Worm (Caenorhabditis elegans): ENCODE results near the gene cri-3.

The cri-3 gene

ce11 chrIII:3351672-3352071, 44.5 kb upstream of the cri-3 start:
- TF ChIP-seq unc-130 (tag; optimal IDR thresholded peaks at IDR 0.05) (no peak), sup-37 (GFP tag; optimal IDR thresholded peaks at IDR 0.05) (no peak), nhr-85 (tag) (peak; percentile 82), swsn-7 (tag; optimal IDR thresholded peaks at IDR 0.05) (no peak), mdl-1 (tag; optimal IDR thresholded peaks at IDR 0.05) (no peak), fos-1 (tag; optimal IDR thresholded peaks at IDR 0.05) (no peak), efl-3 (GFP tag; optimal IDR thresholded peaks at IDR 0.05) (no peak), mep-1 (tag; optimal IDR thresholded peaks at IDR 0.05) (peak; percentile 30), lin-14 (GFP tag; optimal IDR thresholded peaks at IDR 0.05) (peak; percentile 74), nhr-47 (tag; optimal IDR thresholded peaks at IDR 0.05) (no peak), nhr-71 (tag; optimal IDR thresholded peaks at IDR 0.05) (no peak), irx-1 (tag; optimal IDR thresholded peaks at IDR 0.05) (no peak), C34B4.2 (tag; optimal IDR thresholded peaks at IDR 0.05) (no peak), aha-1 (tag; optimal IDR thresholded peaks at IDR 0.05) (no peak), C04F5.9 (tag; optimal IDR thresholded peaks at IDR 0.05) (no peak), ztf-4 (tag; optimal IDR thresholded peaks at IDR 0.05) (no peak), nhr-77 (tag; optimal IDR thresholded peaks at IDR 0.05) (no peak), blmp-1 (tag; optimal IDR thresholded peaks at IDR 0.05) (peak; percentile 78), aly-2 (tag; optimal IDR thresholded peaks at IDR 0.05) (no peak), nhr-11 (tag; optimal IDR thresholded peaks at IDR 0.05) (no peak), ceh-63 (GFP tag; optimal IDR thresholded peaks at IDR 0.05) (no peak), ceh-8 (GFP tag; optimal IDR thresholded peaks at IDR 0.05) (no peak), elt-3 (tag; optimal IDR thresholded peaks at IDR 0.05) (peak in 4 of 6 experiments; percentile 8 to 62 (median 28)), hlh-17 (GFP tag; optimal IDR thresholded peaks at IDR 0.05; ENCODE audit: borderline replicate concordance) (no peak), skn-1 (tag; optimal IDR thresholded peaks at IDR 0.05) (no peak), fkh-4 (tag; optimal IDR thresholded peaks at IDR 0.05; ENCODE audit: borderline replicate concordance) (no peak), nhr-84 (tag; optimal IDR thresholded peaks at IDR 0.05) (no peak), nhr-20 (tag; optimal IDR thresholded peaks at IDR 0.05) (peak; percentile 16), alr-1 (tag; optimal IDR thresholded peaks at IDR 0.05; ENCODE audit: borderline replicate concordance) (no peak), pag-3 (tag; optimal IDR thresholded peaks at IDR 0.05; ENCODE audit: borderline replicate concordance, insufficient read depth) (no peak), isw-1 (GFP tag; IDR thresholded peaks at IDR 0.05) (no peak), jun-1 (tag; optimal IDR thresholded peaks at IDR 0.05) (no peak), lin-13 (GFP tag; optimal IDR thresholded peaks at IDR 0.05) (no peak), nhr-76 (tag; optimal IDR thresholded peaks at IDR 0.05) (no peak), efl-1 (optimal IDR thresholded peaks at IDR 0.05) (no peak), efl-1 (GFP tag; optimal IDR thresholded peaks at IDR 0.05 in 1 of 2) (peak in 1 of 2 experiments; percentile 21), egl-13 (tag; optimal IDR thresholded peaks at IDR 0.05) (no peak), dsc-1 (tag; optimal IDR thresholded peaks at IDR 0.05) (no peak), snu-23 (GFP tag; optimal IDR thresholded peaks at IDR 0.05) (peak; percentile 40)

- TF ChIP-seq nhr-237 (tag; optimal IDR thresholded peaks at IDR 0.05) (no peak), snu-23 (GFP tag; optimal IDR thresholded peaks at IDR 0.05) (no peak), nhr-47 (tag; optimal IDR thresholded peaks at IDR 0.05) (no peak), efl-1 (optimal IDR thresholded peaks at IDR 0.05) (no peak), efl-1 (GFP tag; optimal IDR thresholded peaks at IDR 0.05 in 1 of 2) (peak in 1 of 2 experiments; percentile 58), elt-3 (tag; optimal IDR thresholded peaks at IDR 0.05) (peak in 5 of 6 experiments; percentile 13 to 81 (median 64)), lin-35 (GFP tag; optimal IDR thresholded peaks at IDR 0.05) (peak in 1 of 2 experiments; percentile 1), blmp-1 (tag; optimal IDR thresholded peaks at IDR 0.05) (peak; percentile 71)
These were observed 40.4 kb upstream of the cri-3 start for ce11 chrIII:3355791-3356190.

- TF ChIP-seq nhr-77 (tag; optimal IDR thresholded peaks at IDR 0.05) (no peak), efl-1 (optimal IDR thresholded peaks at IDR 0.05) (no peak), efl-1 (GFP tag; optimal IDR thresholded peaks at IDR 0.05 in 1 of 2) (no peak), pag-3 (tag; optimal IDR thresholded peaks at IDR 0.05; ENCODE audit: borderline replicate concordance, insufficient read depth) (no peak), nhr-85 (tag) (peak; percentile 3), egl-13 (tag; optimal IDR thresholded peaks at IDR 0.05) (no peak)
These were observed 36.1 kb upstream of the cri-3 start for ce11 chrIII:3360067-3360466.
